Worm (Caenorhabditis elegans) whole organism, young adult: Measurements from ENCODE around the gene nhr-258.

Source experiments
- B0336.3 ChIP-seq: fragments of 200-800 bp; sonication (Bioruptor generic); IDR thresholded peaks from 2 replicates; pipeline ENCODE4 v1.3.6; 2022; ENCODE audit warnings: missing genetic modification characterization, missing compliant biosample characterization
- F10E7.11 ChIP-seq: sonication (generic microtip); optimal IDR thresholded peaks from 2 replicates; lab custom pipeline; 2017; ENCODE audit warnings: mild to moderate bottlenecking, missing genetic modification characterization, moderate library complexity, missing compliant biosample characterization
- F22D6.2 ChIP-seq: sonication (generic microtip); optimal IDR thresholded peaks from 2 replicates; lab custom pipeline; 2016; ENCODE audit warnings: mild to moderate bottlenecking, missing genetic modification characterization, missing compliant biosample characterization
- F49E8.2 ChIP-seq: sonication (generic microtip); optimal IDR thresholded peaks from 3 replicates; lab custom pipeline; 2017; ENCODE audit warnings: missing genetic modification characterization, mild to moderate bottlenecking, missing compliant biosample characterization, antibody characterized with exemption, moderate library complexity; ENCODE audit not compliant: insufficient read depth
- F55B11.4 ChIP-seq: sonication (generic microtip); optimal IDR thresholded peaks from 2 replicates; lab custom pipeline; 2016; ENCODE audit warnings: missing compliant biosample characterization, missing genetic modification characterization, borderline replicate concordance; ENCODE audit not compliant: insufficient read depth
- Y56A3A.18 ChIP-seq: fragments of 200-800 bp; sonication (Bioruptor generic); IDR thresholded peaks from 2 replicates; pipeline ENCODE4 v1.3.6; 2022; ENCODE audit warnings: missing genetic modification reagents, missing genetic modification characterization, missing compliant biosample characterization
- Y79H2A.3 ChIP-seq: fragments of 200-800 bp; sonication (Bioruptor generic); conservative IDR thresholded peaks from 2 replicates; pipeline ENCODE4 v1.3.6; 2022; ENCODE audit warnings: missing genetic modification reagents, missing genetic modification characterization, missing compliant biosample characterization
- aptf-3 ChIP-seq: fragments of 200-800 bp; sonication (Bioruptor generic); IDR thresholded peaks from 2 replicates; pipeline ENCODE4 v1.3.6; 2022; ENCODE audit warnings: missing genetic modification characterization, missing compliant biosample characterization
- bed-2 ChIP-seq: fragments of 200-800 bp; sonication (Bioruptor generic); IDR thresholded peaks from 2 replicates; pipeline ENCODE4 v1.3.6; 2022; ENCODE audit warnings: missing genetic modification reagents, missing genetic modification characterization, missing compliant biosample characterization
- ceh-79 ChIP-seq: sonication (generic microtip); optimal IDR thresholded peaks from 2 replicates; lab custom pipeline; 2017; ENCODE audit warnings: mild to moderate bottlenecking, missing genetic modification characterization, missing compliant biosample characterization
- ceh-91 ChIP-seq: fragments of 200-800 bp; sonication (Bioruptor generic); IDR thresholded peaks from 2 replicates; pipeline ENCODE4 v1.3.6; 2022; ENCODE audit warnings: missing genetic modification reagents, missing genetic modification characterization, missing compliant biosample characterization
- chd-7 ChIP-seq: sonication (generic microtip); optimal IDR thresholded peaks from 2 replicates; lab custom pipeline; 2016; ENCODE audit warnings: mild to moderate bottlenecking, missing genetic modification characterization, moderate library complexity, missing compliant biosample characterization
- efl-1 ChIP-seq: fragments of 150-350 bp; optimal IDR thresholded peaks from 2 replicates; lab custom pipeline; 2014; ENCODE audit warnings: missing biosample characterization, missing genetic modification reagents, missing genetic modification characterization
- egl-44 ChIP-seq: fragments of 200-800 bp; sonication (Bioruptor generic); IDR thresholded peaks from 2 replicates; pipeline ENCODE4 v1.3.6; 2022; ENCODE audit warnings: missing genetic modification reagents, missing genetic modification characterization, missing compliant biosample characterization
- ets-4 ChIP-seq: fragments of 200-800 bp; sonication (Bioruptor generic); optimal IDR thresholded peaks from 2 replicates; lab custom pipeline; 2018; ENCODE audit warnings: mild to moderate bottlenecking, missing genetic modification characterization, missing compliant biosample characterization
- hlh-12 ChIP-seq: sonication (generic microtip); optimal IDR thresholded peaks from 2 replicates; lab custom pipeline; 2016; ENCODE audit warnings: missing genetic modification characterization, missing compliant biosample characterization
- hmg-20 ChIP-seq: fragments of 200-800 bp; sonication (Bioruptor generic); IDR thresholded peaks from 2 replicates; pipeline ENCODE4 v1.3.6; 2022; ENCODE audit warnings: missing genetic modification reagents, missing genetic modification characterization, missing compliant biosample characterization
- hrde-1 ChIP-seq: sonication (generic microtip); optimal IDR thresholded peaks from 2 replicates; lab custom pipeline; 2016; ENCODE audit warnings: missing genetic modification characterization, mild to moderate bottlenecking, missing compliant biosample characterization, moderate library complexity, missing genotype, missing genetic modification reagents, borderline replicate concordance
- hsf-1 ChIP-seq: fragments of 200-800 bp; sonication (Bioruptor generic); IDR thresholded peaks from 2 replicates; pipeline ENCODE4 v1.3.6; 2022; ENCODE audit warnings: missing genetic modification reagents, missing genetic modification characterization, missing compliant biosample characterization
- lag-1 ChIP-seq: fragments of 200-800 bp; sonication (Bioruptor generic); IDR thresholded peaks from 2 replicates; pipeline ENCODE4 v1.3.6; 2022; ENCODE audit warnings: missing genetic modification reagents, missing genetic modification characterization, missing compliant biosample characterization
- lin-26 ChIP-seq: fragments of 200-800 bp; sonication (Bioruptor generic); IDR thresholded peaks from 2 replicates; pipeline ENCODE4 v1.3.6; 2022; ENCODE audit warnings: missing genetic modification reagents, missing genetic modification characterization, missing compliant biosample characterization
- madf-10 ChIP-seq: sonication (generic microtip); optimal IDR thresholded peaks from 2 replicates; lab custom pipeline; 2016; ENCODE audit warnings: mild to moderate bottlenecking, missing genetic modification characterization, missing compliant biosample characterization
- madf-3 ChIP-seq: fragments of 200-800 bp; sonication (Bioruptor generic); IDR thresholded peaks from 2 replicates; pipeline ENCODE4 v1.3.6; 2022; ENCODE audit warnings: missing genetic modification reagents, missing genetic modification characterization, missing compliant biosample characterization
- mcd-1 ChIP-seq: fragments of 200-800 bp; sonication (Bioruptor generic); IDR thresholded peaks from 2 replicates; pipeline ENCODE4 v1.3.6; 2022; ENCODE audit warnings: missing genetic modification reagents, missing genetic modification characterization, missing compliant biosample characterization
- mxl-1 ChIP-seq: sonication (generic microtip); optimal IDR thresholded peaks from 2 replicates; lab custom pipeline; 2016; ENCODE audit warnings: missing genetic modification characterization, missing compliant biosample characterization
- nfya-2 ChIP-seq: fragments of 200-800 bp; sonication (Bioruptor generic); IDR thresholded peaks from 2 replicates; pipeline ENCODE4 v1.3.6; 2022; ENCODE audit warnings: missing genetic modification reagents, missing genetic modification characterization, missing compliant biosample characterization
- nfyb-1 ChIP-seq: fragments of 200-800 bp; sonication (Bioruptor generic); IDR thresholded peaks from 2 replicates; pipeline ENCODE4 v1.3.6; 2022; ENCODE audit warnings: missing genetic modification reagents, missing genetic modification characterization, missing compliant biosample characterization
- nhr-120 ChIP-seq: fragments of 200-800 bp; sonication (Bioruptor generic); IDR thresholded peaks from 2 replicates; pipeline ENCODE4 v1.3.6; 2022; ENCODE audit warnings: missing genetic modification characterization, missing compliant biosample characterization
- nhr-80 ChIP-seq: sonication (generic microtip); optimal IDR thresholded peaks from 2 replicates; lab custom pipeline; 2016; ENCODE audit warnings: missing genetic modification characterization, missing compliant biosample characterization
- pha-4 ChIP-seq: fragments of 150-350 bp; sonication (generic microtip); optimal IDR thresholded peaks from 2 replicates; lab custom pipeline; 2014; ENCODE audit warnings: missing biosample characterization, missing genetic modification reagents, missing genetic modification characterization
- repo-1 ChIP-seq: sonication (generic microtip); optimal IDR thresholded peaks from 2 replicates; lab custom pipeline; 2017; ENCODE audit warnings: mild to moderate bottlenecking, missing genetic modification characterization, missing compliant biosample characterization
- tbp1 ChIP-seq: fragments of 200-800 bp; sonication (Bioruptor generic); optimal IDR thresholded peaks from 2 replicates; lab custom pipeline; 2018; ENCODE audit warnings: mild to moderate bottlenecking, missing genetic modification characterization, missing compliant biosample characterization
- unc-130 ChIP-seq: sonication (generic microtip); optimal IDR thresholded peaks from 2 replicates; lab custom pipeline; 2016; ENCODE audit warnings: missing genetic modification reagents, missing genetic modification characterization, missing compliant biosample characterization
- unc-62 ChIP-seq: fragments of 150-350 bp; optimal IDR thresholded peaks from 2 replicates; lab custom pipeline; 2014; ENCODE audit warnings: missing biosample characterization, missing genetic modification reagents, missing genetic modification characterization
- zim-3 ChIP-seq: sonication (generic microtip); optimal IDR thresholded peaks from 2 replicates; lab custom pipeline; 2017; ENCODE audit warnings: mild to moderate bottlenecking, missing genetic modification characterization, moderate library complexity, missing compliant biosample characterization
- ztf-18 ChIP-seq: sonication (generic microtip); optimal IDR thresholded peaks from 2 replicates; lab custom pipeline; 2016; ENCODE audit warnings: missing genotype, mild to moderate bottlenecking, missing genetic modification characterization, missing compliant biosample characterization
- ztf-22 ChIP-seq: fragments of 200-800 bp; sonication (Bioruptor generic); optimal IDR thresholded peaks from 2 replicates; lab custom pipeline; 2018; ENCODE audit warnings: mild to moderate bottlenecking, missing genetic modification characterization, moderate library complexity, missing compliant biosample characterization

The nhr-258 gene

ce11 chrIV:8044574-8044973 is at the start of gene nhr-258:
Gene nhr-258, plus strand, starts transcription at chrIV:8044938.
- TF ChIP-seq mxl-1 (tag; lab: Kevin White, UChicago), result no peak
- no peak for TF ChIP-seq ceh-91 (GFP tag; lab: Robert Waterston, UW)
- TF ChIP-seq, all 124 proteins: peak for 0

ce11 chrIV:8000763-8001162 is 44.0 kb upstream of the nhr-258 start:
- TF ChIP-seq madf-10 (tag; lab: Kevin White, UChicago), result no peak

ce11 chrIV:8004019-8004418 is 40.7 kb upstream of the nhr-258 start, which contains the start of gene rig-4:
Gene rig-4, minus strand, starts transcription at chrIV:8004119.
- TF ChIP-seq mcd-1 (no peak), Y56A3A.18 (GFP tag; lab: Robert Waterston, UW) (no peak), Y79H2A.3 (no peak), F10E7.11 (no peak), ztf-18 (no peak), lag-1 (no peak), unc-130 (no peak), ceh-79 (tag; lab: Kevin White, UChicago) (no peak), F55B11.4 (no peak), tbp1 (no peak), bed-2 (GFP tag; lab: Robert Waterston, UW) (no peak), B0336.3 (GFP tag; lab: Robert Waterston, UW) (no peak), chd-7 (no peak), unc-62 (GFP tag; lab: Kevin White, UChicago) (no peak), F22D6.2 (tag; lab: Kevin White, UChicago) (no peak), hlh-12 (tag; lab: Kevin White, UChicago) (no peak), lin-26 (no peak), ets-4 (GFP tag; lab: Kevin White, UChicago) (no peak), repo-1 (tag; lab: Kevin White, UChicago) (no peak), efl-1 (GFP tag; lab: Kevin White, UChicago) (no peak)

DNA sequence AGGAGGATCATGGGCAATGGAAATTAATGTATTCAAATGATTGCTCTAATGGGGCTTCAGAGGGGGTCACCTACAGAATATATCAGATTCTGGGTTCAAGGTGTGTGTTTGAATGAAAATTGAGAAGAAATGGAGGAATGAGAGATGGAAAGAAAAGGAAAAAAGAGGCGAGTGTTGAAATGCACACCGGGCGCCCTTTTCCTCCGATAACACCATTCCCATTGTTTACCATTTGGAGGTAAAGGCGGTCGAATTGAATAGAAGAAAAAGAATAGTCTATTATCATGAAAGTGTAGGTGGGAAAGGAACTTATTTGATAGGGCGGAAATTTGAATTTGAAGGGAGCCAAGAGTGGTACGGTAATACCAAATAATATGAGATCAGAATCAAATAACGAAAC is 39.4 kb upstream of the nhr-258 start:
- TF ChIP-seq zim-3 (tag; lab: Kevin White, UChicago), result no peak
- TF ChIP-seq egl-44 (GFP tag; lab: Robert Waterston, UW), result no peak
- peak; percentile 64 for TF ChIP-seq nhr-80 (tag; lab: Kevin White, UChicago)
- TF ChIP-seq, all 124 proteins: peak for 1

DNA sequence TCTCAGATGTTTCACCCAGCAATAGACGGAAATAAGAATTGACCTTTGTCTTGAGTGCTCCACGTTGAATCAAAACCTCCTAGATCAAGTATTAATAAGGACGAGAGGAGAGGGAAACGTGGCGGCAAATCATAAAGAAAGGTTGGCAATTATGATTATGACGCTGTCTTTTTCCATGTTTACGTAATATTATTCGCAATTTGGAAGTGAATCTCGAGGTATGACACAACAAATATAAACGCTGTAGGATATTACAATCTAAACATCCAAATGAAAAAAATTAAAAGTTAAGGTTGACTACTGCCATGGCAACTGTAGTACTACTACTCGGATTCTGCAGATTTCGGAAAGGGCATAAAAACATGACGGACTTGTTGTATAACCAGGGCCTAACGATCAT is 38.6 kb upstream of the nhr-258 start:
- TF ChIP-seq hmg-20 (GFP tag; lab: Robert Waterston, UW), result no peak
- TF ChIP-seq aptf-3 (GFP tag; lab: Robert Waterston, UW), result no peak
- TF ChIP-seq hsf-1 (GFP tag; lab: Robert Waterston, UW), result no peak
- no peak for TF ChIP-seq ztf-22 (GFP tag; lab: Kevin White, UChicago)
- TF ChIP-seq madf-3 (GFP tag; lab: Robert Waterston, UW), result no peak
- no peak for TF ChIP-seq nfyb-1 (GFP tag; lab: Robert Waterston, UW)
- TF ChIP-seq hrde-1 (tag; lab: Kevin White, UChicago), result no peak
- no peak for TF ChIP-seq nhr-120 (GFP tag; lab: Robert Waterston, UW)
- no peak for TF ChIP-seq pha-4 (tag; lab: Kevin White, UChicago)
- TF ChIP-seq F49E8.2 (tag; lab: Kevin White, UChicago), result no peak
- no peak for TF ChIP-seq egl-44 (GFP tag; lab: Robert Waterston, UW)
- TF ChIP-seq nfya-2 (GFP tag; lab: Robert Waterston, UW), result no peak
